Fruit fly (Drosophila melanogaster): ENCODE measurements around the gene Amt.

Amt gene

DNA sequence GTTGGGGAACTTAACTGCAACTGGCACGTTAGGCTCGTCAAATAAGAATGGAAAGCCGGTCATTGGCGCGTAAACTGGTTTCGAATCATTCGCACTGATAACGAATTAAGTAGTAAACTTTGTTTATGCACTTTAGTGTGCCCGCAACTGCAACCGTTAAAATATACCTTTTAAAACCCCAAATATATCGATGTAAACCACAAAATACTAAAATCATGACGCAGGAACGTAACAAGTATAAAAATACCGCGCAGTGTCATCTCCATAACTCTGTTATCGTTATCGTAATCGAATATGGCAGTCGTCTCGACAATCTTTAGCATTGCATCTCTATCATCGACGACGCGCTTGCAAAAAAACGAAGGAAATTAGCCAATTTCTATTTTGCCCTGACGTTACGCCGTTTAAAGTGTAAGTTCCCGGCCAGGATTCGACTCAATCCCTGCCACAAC, 23.6 kb downstream of the Amt start, which contains the start of the genes CG31344 and Caf1-55:
Gene CG31344, minus strand, starts transcription at position 51 of the 452 bp plus-strand sequence.
Gene Caf1-55, plus strand, starts transcription at position 298 of the 452 bp plus-strand sequence.
- peak; percentile 19 for TF ChIP-seq dsf (GFP tag; optimal IDR thresholded peaks at IDR 0.05; ENCODE audit: borderline replicate concordance)
- no peak for TF ChIP-seq rgr (GFP tag; optimal IDR thresholded peaks at IDR 0.05)
- TF ChIP-seq fru (GFP tag; optimal IDR thresholded peaks at IDR 0.05): no peak
- TF ChIP-seq tai (GFP tag; optimal IDR thresholded peaks at IDR 0.05): no peak
- TF ChIP-seq Hr83 (GFP tag; optimal IDR thresholded peaks at IDR 0.05; ENCODE audit: poor library complexity, severe bottlenecking): no peak
- TF ChIP-seq Dif (GFP tag; optimal IDR thresholded peaks at IDR 0.05; ENCODE audit: partially characterized antibody): no peak
- TF ChIP-seq CrebA (GFP tag; optimal IDR thresholded peaks at IDR 0.05; ENCODE audit: borderline replicate concordance): no peak
- TF ChIP-seq Abd-B (GFP tag; optimal IDR thresholded peaks at IDR 0.05): no peak
- peak; percentile 50 for TF ChIP-seq Jra (GFP tag; optimal IDR thresholded peaks at IDR 0.05)
- TF ChIP-seq foxo (GFP tag; optimal IDR thresholded peaks at IDR 0.05): no peak
- no peak for TF ChIP-seq N (GFP tag; optimal IDR thresholded peaks at IDR 0.05)
- TF ChIP-seq Hnf4 (GFP tag; optimal IDR thresholded peaks at IDR 0.05): no peak
- TF ChIP-seq woc (GFP tag; optimal IDR thresholded peaks at IDR 0.05): no peak
- TF ChIP-seq ey (GFP tag; optimal IDR thresholded peaks at IDR 0.05): peak; percentile 10
- no peak for TF ChIP-seq sv (GFP tag; optimal IDR thresholded peaks at IDR 0.05)
- no peak for TF ChIP-seq CG9705 (GFP tag; optimal IDR thresholded peaks at IDR 0.05)
- no peak for TF ChIP-seq sage (GFP tag; optimal IDR thresholded peaks at IDR 0.05)
- TF ChIP-seq dl (GFP tag; optimal IDR thresholded peaks at IDR 0.05; ENCODE audit: insufficient read depth in 1 of 2, partially characterized antibody in 2 of 2): no peak
- TF ChIP-seq jim (GFP tag; optimal IDR thresholded peaks at IDR 0.05): no peak
- TF ChIP-seq Myc (optimal IDR thresholded peaks at IDR 0.05): no peak
- TF ChIP-seq lola (GFP tag; optimal IDR thresholded peaks at IDR 0.05): no peak
- TF ChIP-seq Vsx2 (GFP tag; optimal IDR thresholded peaks at IDR 0.05; ENCODE audit: partially characterized antibody): no peak
- no peak for TF ChIP-seq Rel (GFP tag; optimal IDR thresholded peaks at IDR 0.05)
- peak; percentile 70 for TF ChIP-seq Rel (tag; optimal IDR thresholded peaks at IDR 0.05)
- TF ChIP-seq brk (GFP tag; optimal IDR thresholded peaks at IDR 0.05): no peak
- TF ChIP-seq h (GFP tag; optimal IDR thresholded peaks at IDR 0.05): no peak
- TF ChIP-seq Mio (GFP tag; optimal IDR thresholded peaks at IDR 0.05): no peak

DNA sequence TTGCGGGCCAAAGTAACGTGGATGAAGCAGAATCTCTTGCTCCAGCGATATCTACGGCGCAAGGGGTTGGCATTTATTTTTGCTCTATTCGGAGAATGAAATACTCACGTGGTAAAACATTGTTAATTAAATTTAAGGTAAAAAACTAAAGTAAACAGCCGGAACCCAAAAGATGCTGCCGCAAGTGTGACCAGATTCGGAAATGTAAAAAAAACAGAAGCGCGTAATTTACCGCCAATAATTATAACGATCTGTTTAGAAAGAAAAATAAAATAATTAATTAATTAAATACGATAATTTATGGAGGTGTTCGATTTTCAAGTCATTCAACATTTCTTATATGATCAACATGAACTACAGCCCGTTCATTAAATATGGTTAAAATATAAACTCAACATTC, 26.0 kb downstream of the Amt start, which contains the start of gene Polr2G:
Gene Polr2G, minus strand, starts transcription at position 208 of the 400 bp plus-strand sequence.
- TF ChIP-seq br (GFP tag; optimal IDR thresholded peaks at IDR 0.05) (no peak), woc (GFP tag; optimal IDR thresholded peaks at IDR 0.05) (no peak), foxo (GFP tag; optimal IDR thresholded peaks at IDR 0.05) (no peak)

dm6 chr3R:15218824-15219576, 29.9 kb downstream of the Amt start, which contains the start of the genes SIDL and CG12241:
SIDL (minus strand) TSS chr3R:15218874.
CG12241 (plus strand) TSS chr3R:15219256.
- TF ChIP-seq sage (GFP tag; optimal IDR thresholded peaks at IDR 0.05) (no peak), h (GFP tag; optimal IDR thresholded peaks at IDR 0.05) (peak; percentile 95), CG32264 (GFP tag; optimal IDR thresholded peaks at IDR 0.05) (peak; percentile 83), jim (GFP tag; optimal IDR thresholded peaks at IDR 0.05) (no peak), ey (GFP tag; optimal IDR thresholded peaks at IDR 0.05) (peak; percentile 77), sv (GFP tag; optimal IDR thresholded peaks at IDR 0.05) (peak; percentile 63), Hr83 (GFP tag; optimal IDR thresholded peaks at IDR 0.05; ENCODE audit: poor library complexity, severe bottlenecking) (no peak), Hnf4 (GFP tag; optimal IDR thresholded peaks at IDR 0.05) (no peak), N (GFP tag; optimal IDR thresholded peaks at IDR 0.05) (no peak), OdsH (GFP tag; optimal IDR thresholded peaks at IDR 0.05) (peak; percentile 62), pan (optimal IDR thresholded peaks at IDR 0.05) (no peak), tai (GFP tag; optimal IDR thresholded peaks at IDR 0.05) (no peak), br (GFP tag; optimal IDR thresholded peaks at IDR 0.05) (no peak), CG9705 (GFP tag; optimal IDR thresholded peaks at IDR 0.05) (peak; percentile 72), HLH106 (tag; optimal IDR thresholded peaks at IDR 0.05) (peak; percentile 94), Myc (optimal IDR thresholded peaks at IDR 0.05) (no peak), brk (GFP tag; optimal IDR thresholded peaks at IDR 0.05) (no peak), dl (GFP tag; optimal IDR thresholded peaks at IDR 0.05; ENCODE audit: insufficient read depth in 1 of 2, partially characterized antibody in 2 of 2) (no peak), Hr78 (GFP tag; optimal IDR thresholded peaks at IDR 0.05) (no peak), GATAd (GFP tag; optimal IDR thresholded peaks at IDR 0.05) (peak; percentile 9), fru (GFP tag; optimal IDR thresholded peaks at IDR 0.05) (no peak), dmrt93B (GFP tag; optimal IDR thresholded peaks at IDR 0.05) (no peak), Dfd (GFP tag; optimal IDR thresholded peaks at IDR 0.05) (no peak), foxo (GFP tag; optimal IDR thresholded peaks at IDR 0.05) (peak; percentile 28 to 94), Rel (GFP tag; optimal IDR thresholded peaks at IDR 0.05) (no peak), Rel (tag; optimal IDR thresholded peaks at IDR 0.05) (peak; percentile 74), Dif (GFP tag; optimal IDR thresholded peaks at IDR 0.05; ENCODE audit: partially characterized antibody) (no peak), Mio (GFP tag; optimal IDR thresholded peaks at IDR 0.05) (peak; percentile 41), CrebA (GFP tag; optimal IDR thresholded peaks at IDR 0.05; ENCODE audit: borderline replicate concordance) (no peak), Jra (GFP tag; optimal IDR thresholded peaks at IDR 0.05) (no peak), Sp1 (GFP tag; optimal IDR thresholded peaks at IDR 0.05) (peak; percentile 75), Abd-B (GFP tag; optimal IDR thresholded peaks at IDR 0.05) (no peak), usp (GFP tag; optimal IDR thresholded peaks at IDR 0.05) (no peak), psq (GFP tag; optimal IDR thresholded peaks at IDR 0.05) (peak; percentile 67), rgr (GFP tag; optimal IDR thresholded peaks at IDR 0.05) (peak; percentile 71)

Data from whole organism, wandering third instar larva.